Fruit fly (Drosophila melanogaster) whole organism, embryonic: ENCODE data around the gene MED15.
A peak's percentile ranks its signal among the peaks of the same experiment; 100 is the strongest.

Source experiments
- ATbp ChIP-seq: fragments of 200-800 bp; sonication (Bioruptor generic); optimal IDR thresholded peaks from 2 replicates; lab custom pipeline; 2017; ENCODE audit warnings: missing biosample characterization, mild to moderate bottlenecking, missing genetic modification characterization, missing genetic modification reagents
- Blimp-1 ChIP-seq: fragments of 200-800 bp; sonication (Bioruptor generic); optimal IDR thresholded peaks from 3 replicates; lab custom pipeline; 2018; ENCODE audit warnings: missing biosample characterization, missing genetic modification characterization, mild to moderate bottlenecking, moderate library complexity, missing genetic modification reagents
- CG10543 ChIP-seq: fragments of 200-800 bp; sonication (Bioruptor generic); optimal IDR thresholded peaks from 3 replicates; lab custom pipeline; 2017; ENCODE audit warnings: missing biosample characterization, mild to moderate bottlenecking, missing genetic modification characterization, moderate library complexity
- CG12769 ChIP-seq: fragments of 200-800 bp; sonication (Bioruptor generic); optimal IDR thresholded peaks from 2 replicates; lab custom pipeline; 2019; ENCODE audit warnings: missing biosample characterization, mild to moderate bottlenecking, missing genetic modification characterization, moderate library complexity
- CG12942 ChIP-seq: fragments of 200-800 bp; sonication (Bioruptor generic); optimal IDR thresholded peaks from 3 replicates; lab custom pipeline; 2016; ENCODE audit warnings: missing biosample characterization, missing genetic modification characterization
- CG13287 ChIP-seq: fragments of 200-800 bp; sonication (Bioruptor generic); IDR thresholded peaks from 2 replicates; pipeline ENCODE4 v1.3.6; 2022; ENCODE audit warnings: missing biosample characterization, missing genetic modification characterization; ENCODE audit not compliant: partially characterized antibody
- CG13624 ChIP-seq: fragments of 200-800 bp; sonication (Bioruptor generic); optimal IDR thresholded peaks from 2 replicates; lab custom pipeline; 2016; ENCODE audit warnings: missing biosample characterization, missing genetic modification characterization
- CG15601 ChIP-seq: fragments of 200-800 bp; sonication (Bioruptor generic); optimal IDR thresholded peaks from 3 replicates; lab custom pipeline; 2019; ENCODE audit warnings: missing biosample characterization, mild to moderate bottlenecking, missing genetic modification characterization, moderate library complexity
- CG15696 ChIP-seq: fragments of 200-800 bp; sonication (Bioruptor generic); optimal IDR thresholded peaks from 2 replicates; lab custom pipeline; 2019; ENCODE audit warnings: missing biosample characterization, mild to moderate bottlenecking, missing genetic modification characterization, moderate library complexity
- CG16863 ChIP-seq: fragments of 200-800 bp; sonication (Bioruptor generic); optimal IDR thresholded peaks from 3 replicates; lab custom pipeline; 2016; ENCODE audit warnings: missing biosample characterization, missing genetic modification characterization
- CG17359 ChIP-seq: fragments of 200-800 bp; sonication (Bioruptor generic); optimal IDR thresholded peaks from 3 replicates; lab custom pipeline; 2018; ENCODE audit warnings: missing biosample characterization, mild to moderate bottlenecking, missing genetic modification characterization, moderate library complexity
- CG17829 ChIP-seq: fragments of 200-800 bp; optimal IDR thresholded peaks from 2 replicates; lab custom pipeline; 2019; ENCODE audit warnings: missing biosample characterization, mild to moderate bottlenecking, missing genetic modification characterization, moderate library complexity
- CG18262 ChIP-seq: fragments of 200-800 bp; optimal IDR thresholded peaks from 3 replicates; lab custom pipeline; 2019; ENCODE audit warnings: missing biosample characterization, mild to moderate bottlenecking, missing genetic modification characterization, moderate library complexity
- CG18599 ChIP-seq: fragments of 200-800 bp; sonication (Bioruptor generic); optimal IDR thresholded peaks from 3 replicates; lab custom pipeline; 2017; ENCODE audit warnings: missing biosample characterization, missing genetic modification characterization, mild to moderate bottlenecking, moderate library complexity, missing genetic modification reagents
- CG2202 ChIP-seq: fragments of 200-800 bp; sonication (Bioruptor generic); optimal IDR thresholded peaks from 2 replicates; lab custom pipeline; 2018; ENCODE audit warnings: missing biosample characterization, mild to moderate bottlenecking, missing genetic modification characterization
- CG2712 ChIP-seq: fragments of 200-800 bp; optimal IDR thresholded peaks from 3 replicates; lab custom pipeline; 2019; ENCODE audit warnings: missing biosample characterization, mild to moderate bottlenecking, missing genetic modification characterization, moderate library complexity
- CG2875 ChIP-seq: fragments of 200-800 bp; sonication (Bioruptor generic); optimal IDR thresholded peaks from 2 replicates; lab custom pipeline; 2017; ENCODE audit warnings: missing biosample characterization, mild to moderate bottlenecking, missing genetic modification characterization, missing genetic modification reagents
- CG3407 ChIP-seq: fragments of 200-800 bp; sonication (Bioruptor generic); optimal IDR thresholded peaks from 2 replicates; lab custom pipeline; 2018; ENCODE audit warnings: missing biosample characterization, mild to moderate bottlenecking, missing genetic modification characterization
- CG34224 ChIP-seq: fragments of 200-800 bp; sonication (Bioruptor generic); IDR thresholded peaks from 3 replicates; pipeline ENCODE4 v1.3.6; 2022; ENCODE audit warnings: missing biosample characterization, missing genetic modification characterization; ENCODE audit not compliant: partially characterized antibody
- CG3847 ChIP-seq: fragments of 200-800 bp; sonication (Bioruptor generic); IDR thresholded peaks from 2 replicates; pipeline ENCODE4 v1.3.6; 2022; ENCODE audit warnings: missing biosample characterization, missing genetic modification characterization
- CG4360 ChIP-seq: fragments of 200-800 bp; sonication (Bioruptor generic); IDR thresholded peaks from 2 replicates; pipeline ENCODE4 v1.3.6; 2022; ENCODE audit warnings: missing biosample characterization, missing genetic modification characterization
- CG5245 ChIP-seq: fragments of 200-800 bp; sonication (Bioruptor generic); optimal IDR thresholded peaks from 3 replicates; lab custom pipeline; 2016; ENCODE audit warnings: missing biosample characterization, missing genetic modification characterization
- CG6765 ChIP-seq: fragments of 200-800 bp; sonication (Bioruptor generic); optimal IDR thresholded peaks from 3 replicates; lab custom pipeline; 2017; ENCODE audit warnings: missing biosample characterization, mild to moderate bottlenecking, missing genetic modification characterization
- CG6791 ChIP-seq: fragments of 200-800 bp; sonication (Bioruptor generic); IDR thresholded peaks from 3 replicates; pipeline ENCODE4 v1.3.6; 2022; ENCODE audit warnings: missing biosample characterization, missing genetic modification characterization; ENCODE audit not compliant: partially characterized antibody
- CG6854 ChIP-seq: fragments of 200-800 bp; sonication (Bioruptor generic); optimal IDR thresholded peaks from 3 replicates; lab custom pipeline; 2017; ENCODE audit warnings: missing biosample characterization, mild to moderate bottlenecking, missing genetic modification characterization
- CHES-1-like ChIP-seq: fragments of 200-800 bp; sonication (Bioruptor generic); optimal IDR thresholded peaks from 2 replicates; lab custom pipeline; 2016; ENCODE audit warnings: missing biosample characterization, missing genetic modification characterization
- Chrac-16 ChIP-seq: fragments of 200-800 bp; sonication (Bioruptor generic); optimal IDR thresholded peaks from 3 replicates; lab custom pipeline; 2016; ENCODE audit warnings: missing biosample characterization, missing genetic modification characterization
- Deaf1 ChIP-seq: fragments of 200-800 bp; optimal IDR thresholded peaks from 3 replicates; lab custom pipeline; 2019; ENCODE audit warnings: missing biosample characterization, mild to moderate bottlenecking, missing genetic modification characterization, moderate library complexity
- Hand ChIP-seq: fragments of 200-800 bp; sonication (Bioruptor generic); optimal IDR thresholded peaks from 2 replicates; lab custom pipeline; 2017; ENCODE audit warnings: mild to moderate bottlenecking, missing biosample characterization, missing genetic modification reagents, missing genetic modification characterization
- Hmx ChIP-seq: fragments of 200-800 bp; sonication (Bioruptor generic); optimal IDR thresholded peaks from 2 replicates; lab custom pipeline; 2016; ENCODE audit warnings: missing biosample characterization, missing genetic modification characterization
- Nf-YA ChIP-seq: fragments of 200-800 bp; sonication (Bioruptor generic); IDR thresholded peaks from 2 replicates; pipeline ENCODE4 v1.3.6; 2022; ENCODE audit warnings: missing biosample characterization, missing genetic modification characterization
- PHDP ChIP-seq: fragments of 200-800 bp; sonication (Bioruptor generic); optimal IDR thresholded peaks from 3 replicates; lab custom pipeline; 2018; ENCODE audit warnings: missing biosample characterization, mild to moderate bottlenecking, missing genetic modification characterization, moderate library complexity
- Stat92E ChIP-seq, 3 experiments: fragments of >200 bp in 2 of 3; fragments of 200-800 bp in 1 of 3; sonication (Bioruptor generic) in 1 of 3; optimal IDR thresholded peaks; 2 replicates each; lab custom pipeline; 2017 to 2019; ENCODE audit warnings: missing biosample characterization in 3 of 3, missing genetic modification characterization in 3 of 3, mild to moderate bottlenecking in 1 of 3, moderate library complexity in 1 of 3
- bcd ChIP-seq: fragments of 200-800 bp; sonication (Bioruptor generic); optimal IDR thresholded peaks from 2 replicates; lab custom pipeline; 2017; ENCODE audit warnings: missing biosample characterization, mild to moderate bottlenecking, missing genetic modification characterization
- cg ChIP-seq: fragments of 200-800 bp; sonication (Bioruptor generic); optimal IDR thresholded peaks from 3 replicates; lab custom pipeline; 2019; ENCODE audit warnings: missing biosample characterization, mild to moderate bottlenecking, missing genetic modification characterization, moderate library complexity
- chif ChIP-seq, 2 experiments: fragments of 200-800 bp; sonication (Bioruptor generic); optimal IDR thresholded peaks; 3 replicates each; lab custom pipeline; 2016; ENCODE audit warnings: missing biosample characterization in 2 of 2, missing genetic modification characterization in 2 of 2
- corto ChIP-seq: fragments of 200-800 bp; sonication (Bioruptor generic); optimal IDR thresholded peaks from 2 replicates; lab custom pipeline; 2016; ENCODE audit warnings: missing biosample characterization, mild to moderate bottlenecking, missing genetic modification characterization, moderate library complexity
- ems ChIP-seq: fragments of 200-800 bp; sonication (Bioruptor generic); optimal IDR thresholded peaks from 3 replicates; lab custom pipeline; 2016; ENCODE audit warnings: missing biosample characterization, missing genetic modification characterization
- gsb-n ChIP-seq: fragments of 200-800 bp; sonication (Bioruptor generic); optimal IDR thresholded peaks from 3 replicates; lab custom pipeline; 2018; ENCODE audit warnings: missing biosample characterization, mild to moderate bottlenecking, missing genetic modification characterization
- nerfin-1 ChIP-seq: fragments of 200-800 bp; sonication (Bioruptor generic); optimal IDR thresholded peaks from 3 replicates; lab custom pipeline; 2019; ENCODE audit warnings: missing biosample characterization, mild to moderate bottlenecking, missing genetic modification characterization, moderate library complexity
- onecut ChIP-seq: fragments of 200-800 bp; sonication (Bioruptor generic); IDR thresholded peaks from 2 replicates; pipeline ENCODE4 v1.3.6; 2022; ENCODE audit warnings: missing biosample characterization, missing genetic modification characterization
- prd ChIP-seq, 3 experiments: fragments of >200 bp in 2 of 3; fragments of 200-800 bp in 1 of 3; sonication (Bioruptor generic) in 1 of 3; optimal IDR thresholded peaks in 2 of 3; IDR thresholded peaks in 1 of 3; 2 replicates in 2 of 3; 3 replicates in 1 of 3; pipeline versions ENCODE4 v1.3.6 to Lab custom; 2017 to 2022; ENCODE audit warnings: missing biosample characterization in 1 of 3, missing genetic modification characterization in 1 of 3
- sc ChIP-seq, 3 experiments: fragments of >200 bp in 2 of 3; fragments of 200-800 bp in 1 of 3; sonication (Bioruptor generic) in 1 of 3; optimal IDR thresholded peaks; 2 replicates in 2 of 3; 3 replicates in 1 of 3; lab custom pipeline; 2017; ENCODE audit warnings: mild to moderate bottlenecking in 1 of 3, missing biosample characterization in 1 of 3, missing genetic modification characterization in 1 of 3, missing genetic modification reagents in 1 of 3
- sens ChIP-seq: fragments of 200-800 bp; sonication (Bioruptor generic); peaks from one replicate; lab custom pipeline; 2016; ENCODE audit warnings: missing biosample characterization, missing genetic modification characterization
- wek ChIP-seq: fragments of 200-800 bp; sonication (Bioruptor generic); optimal IDR thresholded peaks from 3 replicates; lab custom pipeline; 2018; ENCODE audit warnings: missing biosample characterization, mild to moderate bottlenecking, missing genetic modification characterization, moderate library complexity

Gene MED15

dm6 chr2L:468745-469358 lies 4.0 kb upstream of the MED15 start (continued):
- TF ChIP-seq Chrac-16 (GFP tag; lab: Kevin White, UChicago), result peak; percentile 62
- TF ChIP-seq CG3847, result peak; percentile 46; the same call in 1 of the 2 replicates
- peak; percentile 82 for TF ChIP-seq CG18599 (GFP tag; lab: Kevin White, UChicago)

- TF ChIP-seq CG34224 (GFP tag; lab: Robert Waterston, UW) (no peak), bcd (GFP tag; lab: Kevin White, UChicago) (no peak), CG15601 (tag; lab: Kevin White, UChicago) (peak; percentile 31), CG17829 (tag; lab: Kevin White, UChicago) (no peak), onecut (peak; percentile 67), CG3407 (peak; percentile 58), CG15696 (no peak), CG16863 (GFP tag; lab: Kevin White, UChicago) (no peak), CG2875 (GFP tag; lab: Kevin White, UChicago) (peak; percentile 31), sc (optimal IDR thresholded peaks at IDR 0.05; lab: Kevin White, UChicago) (no peak), sc (GFP tag; optimal IDR thresholded peaks at IDR 0.05; lab: Kevin White, UChicago) (peak; percentile 52), CG6765 (GFP tag; lab: Kevin White, UChicago) (no peak), Deaf1 (tag; lab: Kevin White, UChicago) (peak; percentile 46), corto (no peak), CG12769 (tag; lab: Kevin White, UChicago) (peak; percentile 17), sens (GFP tag; lab: Kevin White, UChicago) (peak; percentile 58), Stat92E (GFP tag; optimal IDR thresholded peaks at IDR 0.05; lab: Kevin White, UChicago) (no peak), Hmx (GFP tag; lab: Kevin White, UChicago) (no peak), CG4360 (GFP tag; lab: Robert Waterston, UW) (no peak), cg (GFP tag; lab: Kevin White, UChicago) (no peak), Hand (GFP tag; lab: Kevin White, UChicago) (no peak), CG18262 (no peak), CG13287 (GFP tag; lab: Robert Waterston, UW) (no peak), chif (GFP tag; optimal IDR thresholded peaks at IDR 0.05; lab: Kevin White, UChicago) (no peak), CG2712 (tag; lab: Kevin White, UChicago) (peak; percentile 17), Nf-YA (GFP tag; lab: Robert Waterston, UW) (0 out of 2 replicates have a peak, but pooled peaks have one; percentile 21), nerfin-1 (tag; lab: Kevin White, UChicago) (no peak), CG2202 (peak; percentile 45), CG6791 (no peak), PHDP (peak; percentile 13), CG10543 (GFP tag; lab: Kevin White, UChicago) (no peak), CG13624 (GFP tag; lab: Kevin White, UChicago) (no peak), gsb-n (tag; lab: Kevin White, UChicago) (peak; percentile 9), CG12942 (GFP tag; lab: Kevin White, UChicago) (no peak), CHES-1-like (no peak), prd (optimal IDR thresholded peaks at IDR 0.05; lab: Kevin White, UChicago) (no peak), prd (GFP tag; IDR thresholded peaks at IDR 0.05; lab: Robert Waterston, UW) (0 out of 3 replicates have a peak, but pooled peaks have one; percentile 17), Blimp-1 (GFP tag; lab: Kevin White, UChicago) (peak; percentile 22), ems (GFP tag; lab: Kevin White, UChicago) (no peak), CG6854 (GFP tag; lab: Kevin White, UChicago) (no peak), CG17359 (tag; lab: Kevin White, UChicago) (peak; percentile 27), CG5245 (GFP tag; lab: Kevin White, UChicago) (no peak), wek (peak; percentile 7), ATbp (GFP tag; lab: Kevin White, UChicago) (peak; percentile 60)
Observed at dm6 chr2L:469912-470311, 2.9 kb upstream of the MED15 start.
